Worm (Caenorhabditis elegans) whole organism, L2 larva: Measurements from ENCODE around the gene xrn-2.

ENCODE experiments used
- alr-1 ChIP-seq: fragments of 150-350 bp; optimal IDR thresholded peaks from 2 replicates; lab custom pipeline; 2014; ENCODE audit warnings: missing biosample characterization, missing genetic modification characterization
- ama-1 ChIP-seq: fragments of 150-350 bp; optimal IDR thresholded peaks from 2 replicates; lab custom pipeline; 2018; ENCODE audit warnings: inconsistent platforms
- ceh-16 ChIP-seq: fragments of 150-350 bp; optimal IDR thresholded peaks from 2 replicates; lab custom pipeline; 2014; ENCODE audit warnings: missing biosample characterization, missing genetic modification characterization
- egl-27 ChIP-seq: sonication (generic microtip); optimal IDR thresholded peaks from 3 replicates; lab custom pipeline; 2017; ENCODE audit warnings: missing biosample characterization, missing genetic modification reagents, missing genetic modification characterization
- lin-13 ChIP-seq: fragments of 150-350 bp; optimal IDR thresholded peaks from 2 replicates; lab custom pipeline; 2014; ENCODE audit warnings: missing biosample characterization, missing genetic modification reagents, missing genetic modification characterization
- mab-5 ChIP-seq: fragments of 150-350 bp; optimal IDR thresholded peaks from 2 replicates; lab custom pipeline; 2014; ENCODE audit warnings: missing biosample characterization, missing genetic modification characterization
- nhr-10 ChIP-seq: sonication (generic microtip); optimal IDR thresholded peaks from 2 replicates; lab custom pipeline; 2017; ENCODE audit warnings: missing biosample characterization, missing genetic modification characterization
- unc-55 ChIP-seq: fragments of 150-350 bp; sonication (generic microtip); optimal IDR thresholded peaks from 3 replicates; lab custom pipeline; 2014; ENCODE audit warnings: missing biosample characterization, missing genetic modification reagents, missing genetic modification characterization
- ztf-1 ChIP-seq: fragments of 200-800 bp; sonication (Bioruptor generic); conservative IDR thresholded peaks from 2 replicates; pipeline ENCODE4 v1.3.6; 2022; ENCODE audit warnings: missing genetic modification characterization, missing compliant biosample characterization
- ztf-11 ChIP-seq: sonication (generic microtip); optimal IDR thresholded peaks from 2 replicates; lab custom pipeline; 2017; ENCODE audit warnings: missing biosample characterization, missing genetic modification characterization
- ztf-4 ChIP-seq: fragments of 150-350 bp; optimal IDR thresholded peaks from 2 replicates; lab custom pipeline; 2014; ENCODE audit warnings: missing biosample characterization, missing genetic modification characterization

- TF ChIP-seq mab-5 (tag; lab: Kevin White, UChicago) (no peak), lin-13 (no peak), ceh-16 (tag; lab: Kevin White, UChicago) (no peak), ama-1 (lab: Kevin White, UChicago) (no peak), ztf-11 (tag; lab: Kevin White, UChicago) (no peak), ztf-1 (GFP tag; lab: Robert Waterston, UW) (no peak), unc-55 (GFP tag; lab: Kevin White, UChicago) (no peak), nhr-10 (tag; lab: Kevin White, UChicago) (no peak), egl-27 (no peak), ztf-4 (tag; lab: Kevin White, UChicago) (no peak), alr-1 (tag; lab: Kevin White, UChicago) (no peak)
Observed at ce11 chrII:14122065-14122464, 33.5 kb upstream of the xrn-2 start, which contains the start of gene K09E4.4.
